Worm (Caenorhabditis elegans) whole organism, midembryonic: ENCODE data around the gene R04B3.1.

ENCODE experiments used
- cog-1 ChIP-seq: sonication (generic microtip); optimal IDR thresholded peaks from 2 replicates; lab custom pipeline; 2016; ENCODE audit warnings: missing genetic modification characterization, missing compliant biosample characterization
- flt-1 ChIP-seq: fragments of 200-800 bp; sonication (Bioruptor generic); IDR thresholded peaks from 2 replicates; pipeline ENCODE4 v1.3.6; 2022; ENCODE audit warnings: missing genetic modification characterization, missing compliant biosample characterization
- ref-1 ChIP-seq: fragments of 200-800 bp; sonication (Bioruptor generic); conservative IDR thresholded peaks from 2 replicates; pipeline ENCODE4 v1.3.6; 2022; ENCODE audit warnings: missing genetic modification reagents, missing genetic modification characterization, missing compliant biosample characterization
- tab-1 ChIP-seq: fragments of 200-800 bp; sonication (Bioruptor generic); IDR thresholded peaks from 2 replicates; pipeline ENCODE4 v1.3.6; 2022; ENCODE audit warnings: missing genetic modification characterization, missing compliant biosample characterization
- ztf-23 ChIP-seq: fragments of 200-800 bp; sonication (Bioruptor generic); IDR thresholded peaks from 2 replicates; pipeline ENCODE4 v1.3.6; 2022; ENCODE audit warnings: missing genetic modification reagents, missing genetic modification characterization, missing compliant biosample characterization
- ztf-29 ChIP-seq: fragments of 200-800 bp; sonication (Bioruptor generic); IDR thresholded peaks from 2 replicates; pipeline ENCODE4 v1.3.6; 2022; ENCODE audit warnings: missing genetic modification reagents, missing genetic modification characterization, missing compliant biosample characterization

DNA sequence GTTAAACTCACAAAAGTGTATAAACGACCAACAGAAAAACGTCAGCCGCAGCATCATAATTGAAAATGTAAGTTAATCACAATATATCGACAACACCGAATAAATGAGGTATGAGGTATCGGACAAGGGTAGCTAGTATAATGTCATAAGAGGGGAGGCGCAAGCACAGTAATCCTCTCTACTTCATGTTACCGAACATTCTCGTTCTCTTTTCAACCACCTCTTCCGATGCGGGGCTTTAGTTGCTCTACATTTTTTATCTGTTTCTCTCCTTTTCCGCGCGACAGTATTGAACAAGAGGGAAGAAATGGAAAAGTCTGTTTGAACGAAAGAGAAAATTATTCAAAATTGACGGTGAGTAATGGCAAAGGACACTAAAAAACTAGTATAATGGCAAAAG lies 4.7 kb upstream of the R04B3.1 start, which contains the start of gene R04B3.3:
- no peak for TF ChIP-seq ztf-29 (GFP tag; lab: Robert Waterston, UW)
- TF ChIP-seq ref-1 (GFP tag; lab: Robert Waterston, UW) = no peak
- TF ChIP-seq tab-1 = no peak
- no peak for TF ChIP-seq ztf-23 (GFP tag; lab: Robert Waterston, UW)
- no peak for TF ChIP-seq flt-1
- no peak for TF ChIP-seq cog-1
